Fruit fly (Drosophila melanogaster): ENCODE measurements around the gene CG3552.
A peak's percentile ranks its signal among the peaks of the same experiment; 100 is the strongest.

CG3552 gene

dm6 chr3L:9457619-9458092 is 1.5 kb downstream of the CG3552 start, which contains the start of gene CG3437 (continued):
- TF ChIP-seq sqz (GFP tag; optimal IDR thresholded peaks at IDR 0.05), result peak; percentile 98
- peak; percentile 99 for TF ChIP-seq CG2120 (GFP tag; optimal IDR thresholded peaks at IDR 0.05)
- TF ChIP-seq pan (optimal IDR thresholded peaks at IDR 0.05), result no peak
- peak in 1 of 2 experiments; percentile 99 for TF ChIP-seq pan (GFP tag; optimal IDR thresholded peaks at IDR 0.05 in 1 of 2, IDR thresholded peaks at IDR 0.05 in 1 of 2)
- TF ChIP-seq CG14441 (GFP tag; IDR thresholded peaks at IDR 0.05), result peak; percentile 100
- peak; percentile 97 for TF ChIP-seq CG11398 (GFP tag; optimal IDR thresholded peaks at IDR 0.05)
- TF ChIP-seq CG33557 (GFP tag; optimal IDR thresholded peaks at IDR 0.05), result peak; percentile 97
- peak; percentile 98 for TF ChIP-seq CG15011 (GFP tag; optimal IDR thresholded peaks at IDR 0.05)
- peak; percentile 98 for TF ChIP-seq CG14710 (tag; optimal IDR thresholded peaks at IDR 0.05)
- TF ChIP-seq unpg (GFP tag; optimal IDR thresholded peaks at IDR 0.05), result peak; percentile 99
- no peak for TF ChIP-seq HLHmδ (GFP tag; optimal IDR thresholded peaks at IDR 0.05)
- TF ChIP-seq Xrp1 (GFP tag; IDR thresholded peaks at IDR 0.05), result peak; percentile 100
- peak; percentile 99 for TF ChIP-seq Meics (GFP tag; optimal IDR thresholded peaks at IDR 0.05)
- TF ChIP-seq CG3065 (GFP tag; optimal IDR thresholded peaks at IDR 0.05), result peak; percentile 97
- peak; percentile 99 for TF ChIP-seq Awh (GFP tag; IDR thresholded peaks at IDR 0.05)
- TF ChIP-seq crol (GFP tag; IDR thresholded peaks at IDR 0.05), result peak; percentile 85
- TF ChIP-seq Bdp1 (GFP tag; optimal IDR thresholded peaks at IDR 0.05), result peak; percentile 94
- peak; percentile 97 for TF ChIP-seq CG43689 (GFP tag; IDR thresholded peaks at IDR 0.05)
- TF ChIP-seq CG13624 (GFP tag; optimal IDR thresholded peaks at IDR 0.05), result peak; percentile 99
- peak; percentile 53 for TF ChIP-seq pzg (GFP tag; optimal IDR thresholded peaks at IDR 0.05)
- peak; percentile 99 for TF ChIP-seq CG30403 (GFP tag; optimal IDR thresholded peaks at IDR 0.05)
- TF ChIP-seq z (GFP tag; IDR thresholded peaks at IDR 0.05), result peak; percentile 82
- peak; percentile 99 for TF ChIP-seq CG12769 (tag; optimal IDR thresholded peaks at IDR 0.05)
- TF ChIP-seq dm (GFP tag; optimal IDR thresholded peaks at IDR 0.05), result peak; percentile 95
- peak; percentile 98 for TF ChIP-seq Atf-2 (GFP tag; optimal IDR thresholded peaks at IDR 0.05)
- peak; percentile 99 for TF ChIP-seq lmd (GFP tag; IDR thresholded peaks at IDR 0.05)
- peak; percentile 97 for TF ChIP-seq btn (GFP tag; optimal IDR thresholded peaks at IDR 0.05)
- TF ChIP-seq phol (tag; optimal IDR thresholded peaks at IDR 0.05), result peak; percentile 100
- TF ChIP-seq CG15514 (GFP tag; optimal IDR thresholded peaks at IDR 0.05), result peak; percentile 95
- no peak for TF ChIP-seq lov (optimal IDR thresholded peaks at IDR 0.05)
- peak; percentile 100 for TF ChIP-seq lov (GFP tag; IDR thresholded peaks at IDR 0.05)
- TF ChIP-seq CG8089 (GFP tag; optimal IDR thresholded peaks at IDR 0.05), result peak; percentile 97
- peak; percentile 99 for TF ChIP-seq CG15269 (tag; optimal IDR thresholded peaks at IDR 0.05)
- peak; percentile 100 for TF ChIP-seq Ets65A (GFP tag)
- peak; percentile 99 for TF ChIP-seq CG6272 (GFP tag; IDR thresholded peaks at IDR 0.05)
- peak; percentile 98 for TF ChIP-seq CG16815 (GFP tag; optimal IDR thresholded peaks at IDR 0.05)
- TF ChIP-seq MESR4 (GFP tag; optimal IDR thresholded peaks at IDR 0.05), result peak; percentile 84
- TF ChIP-seq CG2202 (tag; optimal IDR thresholded peaks at IDR 0.05), result peak; percentile 97
- TF ChIP-seq nerfin-1 (tag; optimal IDR thresholded peaks at IDR 0.05), result peak; percentile 98
- peak; percentile 98 for TF ChIP-seq sr (GFP tag; IDR thresholded peaks at IDR 0.05)
- TF ChIP-seq CG11504 (tag; optimal IDR thresholded peaks at IDR 0.05), result peak; percentile 98
- TF ChIP-seq zen2 (GFP tag; IDR thresholded peaks at IDR 0.05; ENCODE audit: partially characterized antibody), result no peak
- TF ChIP-seq peb (GFP tag; IDR thresholded peaks at IDR 0.05), result peak; percentile 98
- peak; percentile 98 for TF ChIP-seq tin (GFP tag; optimal IDR thresholded peaks at IDR 0.05)
- peak; percentile 99 for TF ChIP-seq dati (GFP tag; IDR thresholded peaks at IDR 0.05)
- TF ChIP-seq disco-r (GFP tag; optimal IDR thresholded peaks at IDR 0.05), result peak; percentile 97
- peak; percentile 97 for TF ChIP-seq HmgD (GFP tag; optimal IDR thresholded peaks at IDR 0.05)
- peak; percentile 44; the same call in 1 of the 2 replicates for TF ChIP-seq amos (GFP tag; IDR thresholded peaks at IDR 0.05; ENCODE audit: partially characterized antibody)
- TF ChIP-seq Stat92E (GFP tag; optimal IDR thresholded peaks at IDR 0.05), result peak in 1 of 3 experiments; percentile 91
- TF ChIP-seq trem (tag; optimal IDR thresholded peaks at IDR 0.05), result peak; percentile 84
- TF ChIP-seq CG11085 (GFP tag; IDR thresholded peaks at IDR 0.05), result peak; percentile 99

Data from whole organism, embryonic.